Worm (Caenorhabditis elegans): Measurements from ENCODE around the gene arx-5.

The arx-5 gene

ce11 chrIII:12829068-12829467, 11.2 kb upstream of the arx-5 start, which contains the start of gene Y37D8A.3:
Gene Y37D8A.3, plus strand, starts transcription at chrIII:12829368.
- TF ChIP-seq fos-1 (tag; optimal IDR thresholded peaks at IDR 0.05): no peak
- TF ChIP-seq mml-1 (tag; optimal IDR thresholded peaks at IDR 0.05): no peak
- TF ChIP-seq snpc-4 (tag; optimal IDR thresholded peaks at IDR 0.05): no peak
- TF ChIP-seq elt-1 (tag; optimal IDR thresholded peaks at IDR 0.05): no peak
- no peak for TF ChIP-seq lsy-12 (tag; optimal IDR thresholded peaks at IDR 0.05)
- TF ChIP-seq tbx-2 (tag; optimal IDR thresholded peaks at IDR 0.05): no peak
- no peak for TF ChIP-seq ZK546.5 (tag; optimal IDR thresholded peaks at IDR 0.05)
- TF ChIP-seq nhr-77 (tag; optimal IDR thresholded peaks at IDR 0.05): no peak
- TF ChIP-seq daf-12 (tag; optimal IDR thresholded peaks at IDR 0.05): no peak
- no peak for TF ChIP-seq egl-5 (tag; optimal IDR thresholded peaks at IDR 0.05)
- TF ChIP-seq nhr-28 (tag; optimal IDR thresholded peaks at IDR 0.05): no peak
- TF ChIP-seq ceh-16 (tag; optimal IDR thresholded peaks at IDR 0.05): no peak
- no peak for TF ChIP-seq nhr-76 (tag; optimal IDR thresholded peaks at IDR 0.05)
- no peak for TF ChIP-seq unc-62 (GFP tag; optimal IDR thresholded peaks at IDR 0.05)

- TF ChIP-seq ama-1 (optimal IDR thresholded peaks at IDR 0.05) (no peak), nfya-1 (tag; optimal IDR thresholded peaks at IDR 0.05; ENCODE audit: insufficient read depth) (peak; percentile 71)
These were observed 4.8 kb upstream of the arx-5 start for ce11 chrIII:12822608-12823261.

- peak; percentile 33 for TF ChIP-seq nfya-1 (tag; optimal IDR thresholded peaks at IDR 0.05; ENCODE audit: insufficient read depth)
- TF ChIP-seq pha-4 (tag; optimal IDR thresholded peaks at IDR 0.05): peak; percentile 31
- no peak for TF ChIP-seq nhr-67 (tag; optimal IDR thresholded peaks at IDR 0.05)
- peak; percentile 46 for TF ChIP-seq R02D3.7 (tag; optimal IDR thresholded peaks at IDR 0.05)
- TF ChIP-seq lin-15B (tag; optimal IDR thresholded peaks at IDR 0.05): peak; percentile 39
These were observed 3.4 kb upstream of the arx-5 start for ce11 chrIII:12821331-12821730.

- no peak for TF ChIP-seq mdl-1 (tag; optimal IDR thresholded peaks at IDR 0.05)
- no peak for TF ChIP-seq ztf-4 (tag; optimal IDR thresholded peaks at IDR 0.05)
- peak; percentile 8 for TF ChIP-seq nfya-1 (tag; optimal IDR thresholded peaks at IDR 0.05; ENCODE audit: insufficient read depth)
- TF ChIP-seq R02D3.7 (tag; optimal IDR thresholded peaks at IDR 0.05): no peak
- no peak for TF ChIP-seq elt-2 (tag; optimal IDR thresholded peaks at IDR 0.05)
These were observed 2.0 kb upstream of the arx-5 start, which contains the start of the genes Y37D8A.2 and Y37D8A.25 for ce11 chrIII:12819909-12820308. Gene Y37D8A.2, plus strand, starts transcription at chrIII:12820193. Gene Y37D8A.25, minus strand, starts transcription at chrIII:12820253.

ce11 chrIII:12819148-12819547, 1.2 kb upstream of the arx-5 start:
- TF ChIP-seq nhr-77 (tag; optimal IDR thresholded peaks at IDR 0.05): no peak
- no peak for TF ChIP-seq ceh-28 (tag; optimal IDR thresholded peaks at IDR 0.05)
- TF ChIP-seq nhr-25 (tag; optimal IDR thresholded peaks at IDR 0.05): no peak
- TF ChIP-seq egl-5 (tag; optimal IDR thresholded peaks at IDR 0.05): no peak
- no peak for TF ChIP-seq pha-4 (tag; optimal IDR thresholded peaks at IDR 0.05)
- TF ChIP-seq nfya-1 (tag; optimal IDR thresholded peaks at IDR 0.05; ENCODE audit: insufficient read depth): no peak
- no peak for TF ChIP-seq R02D3.7 (tag; optimal IDR thresholded peaks at IDR 0.05)
- TF ChIP-seq elt-3 (tag; optimal IDR thresholded peaks at IDR 0.05): no peak
- TF ChIP-seq snpc-4 (tag; optimal IDR thresholded peaks at IDR 0.05): no peak
- no peak for TF ChIP-seq unc-39 (tag; optimal IDR thresholded peaks at IDR 0.05)
- no peak for TF ChIP-seq mml-1 (tag; optimal IDR thresholded peaks at IDR 0.05)
- TF ChIP-seq ZK546.5 (tag; optimal IDR thresholded peaks at IDR 0.05): no peak

- no peak for TF ChIP-seq ZK546.5 (tag; optimal IDR thresholded peaks at IDR 0.05)
- no peak for TF ChIP-seq snpc-4 (tag; optimal IDR thresholded peaks at IDR 0.05)
- no peak for TF ChIP-seq aly-2 (tag; optimal IDR thresholded peaks at IDR 0.05)
- no peak for TF ChIP-seq ztf-11 (tag; optimal IDR thresholded peaks at IDR 0.05)
- TF ChIP-seq zag-1 (tag; optimal IDR thresholded peaks at IDR 0.05): no peak
- TF ChIP-seq eor-1 (tag; optimal IDR thresholded peaks at IDR 0.05): no peak
- TF ChIP-seq nhr-25 (tag; optimal IDR thresholded peaks at IDR 0.05): no peak
- TF ChIP-seq elt-2 (tag; optimal IDR thresholded peaks at IDR 0.05): no peak
- no peak for TF ChIP-seq ceh-9 (tag; optimal IDR thresholded peaks at IDR 0.05)
- TF ChIP-seq fkh-10 (GFP tag; optimal IDR thresholded peaks at IDR 0.05): no peak
- TF ChIP-seq pqm-1 (tag; optimal IDR thresholded peaks at IDR 0.05): no peak
- TF ChIP-seq nhr-43 (tag; optimal IDR thresholded peaks at IDR 0.05; ENCODE audit: poor library complexity, severe bottlenecking): no peak
- TF ChIP-seq nhr-77 (tag; optimal IDR thresholded peaks at IDR 0.05): no peak
- no peak for TF ChIP-seq jun-1 (tag; optimal IDR thresholded peaks at IDR 0.05)
- no peak for TF ChIP-seq unc-39 (tag; optimal IDR thresholded peaks at IDR 0.05)
- no peak for TF ChIP-seq ceh-16 (tag; optimal IDR thresholded peaks at IDR 0.05)
- TF ChIP-seq daf-12 (tag; optimal IDR thresholded peaks at IDR 0.05): no peak
- TF ChIP-seq hmg-11 (tag; optimal IDR thresholded peaks at IDR 0.05): no peak
These were observed 4.7 kb downstream of the arx-5 start, which contains the start of gene BE10.4 for ce11 chrIII:12813193-12813592. Gene BE10.4, plus strand, starts transcription at chrIII:12813493.

All from whole organism, L3 larva.